Fruit fly (Drosophila melanogaster): ENCODE results near the gene CG7564.
A peak's percentile ranks its signal among the peaks of the same experiment; 100 is the strongest.

Gene CG7564

DNA sequence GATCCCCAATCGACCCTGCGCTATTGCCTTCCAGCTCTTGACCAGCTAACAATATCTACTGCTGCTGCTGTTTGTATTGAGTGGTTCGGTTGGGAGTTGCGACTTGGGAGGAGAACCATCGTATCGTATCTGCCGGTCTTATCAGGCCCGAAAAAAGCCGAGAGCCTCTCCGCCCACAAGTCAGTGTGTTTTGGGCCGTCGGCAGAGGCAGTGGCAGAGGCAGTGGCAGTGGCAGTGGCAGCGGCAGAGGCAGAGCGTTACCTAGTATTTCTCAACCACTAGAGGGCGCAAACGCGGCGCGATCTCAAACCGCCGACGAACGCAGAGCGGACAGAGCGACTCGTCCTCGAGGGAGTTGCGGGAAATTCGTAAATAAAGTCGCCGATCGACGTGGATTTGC, 44.0 kb upstream of the CG7564 start, which contains the start of gene SecCl:
TSS of gene SecCl (plus strand) at position 18 of the 400 bp plus-strand sequence.
- TF ChIP-seq tai (GFP tag; optimal IDR thresholded peaks at IDR 0.05) (no peak), woc (GFP tag; optimal IDR thresholded peaks at IDR 0.05) (no peak), Hr78 (GFP tag; optimal IDR thresholded peaks at IDR 0.05) (no peak), jim (GFP tag; optimal IDR thresholded peaks at IDR 0.05) (no peak), sv (GFP tag; optimal IDR thresholded peaks at IDR 0.05) (no peak), Sp1 (GFP tag; optimal IDR thresholded peaks at IDR 0.05) (no peak), h (GFP tag; optimal IDR thresholded peaks at IDR 0.05) (no peak)

DNA sequence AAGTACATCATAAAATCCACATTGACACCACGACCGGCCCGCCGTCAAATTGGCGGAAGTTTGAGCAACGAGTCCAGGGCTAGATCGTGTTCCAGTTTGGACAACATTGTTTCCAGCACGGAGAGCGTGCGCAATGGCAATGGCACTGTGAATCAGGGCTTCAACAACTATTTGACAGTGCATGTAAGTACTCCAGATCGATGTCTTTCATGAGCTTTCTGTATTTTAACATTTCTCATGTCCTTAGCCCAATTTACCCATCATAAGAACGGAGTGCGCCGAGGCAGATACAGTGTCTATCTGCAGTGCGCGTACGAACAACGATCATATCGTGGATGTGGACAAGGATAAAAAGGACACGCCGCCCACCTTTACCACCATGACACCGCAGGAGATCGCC, 40.2 kb upstream of the CG7564 start:
- TF ChIP-seq N (GFP tag; optimal IDR thresholded peaks at IDR 0.05), result no peak
- TF ChIP-seq woc (GFP tag; optimal IDR thresholded peaks at IDR 0.05), result no peak
- TF ChIP-seq brk (GFP tag; optimal IDR thresholded peaks at IDR 0.05), result no peak
- no peak for TF ChIP-seq CG9705 (GFP tag; optimal IDR thresholded peaks at IDR 0.05)
- no peak for TF ChIP-seq Rel (GFP tag; optimal IDR thresholded peaks at IDR 0.05)
- no peak for TF ChIP-seq Rel (tag; optimal IDR thresholded peaks at IDR 0.05)

DNA sequence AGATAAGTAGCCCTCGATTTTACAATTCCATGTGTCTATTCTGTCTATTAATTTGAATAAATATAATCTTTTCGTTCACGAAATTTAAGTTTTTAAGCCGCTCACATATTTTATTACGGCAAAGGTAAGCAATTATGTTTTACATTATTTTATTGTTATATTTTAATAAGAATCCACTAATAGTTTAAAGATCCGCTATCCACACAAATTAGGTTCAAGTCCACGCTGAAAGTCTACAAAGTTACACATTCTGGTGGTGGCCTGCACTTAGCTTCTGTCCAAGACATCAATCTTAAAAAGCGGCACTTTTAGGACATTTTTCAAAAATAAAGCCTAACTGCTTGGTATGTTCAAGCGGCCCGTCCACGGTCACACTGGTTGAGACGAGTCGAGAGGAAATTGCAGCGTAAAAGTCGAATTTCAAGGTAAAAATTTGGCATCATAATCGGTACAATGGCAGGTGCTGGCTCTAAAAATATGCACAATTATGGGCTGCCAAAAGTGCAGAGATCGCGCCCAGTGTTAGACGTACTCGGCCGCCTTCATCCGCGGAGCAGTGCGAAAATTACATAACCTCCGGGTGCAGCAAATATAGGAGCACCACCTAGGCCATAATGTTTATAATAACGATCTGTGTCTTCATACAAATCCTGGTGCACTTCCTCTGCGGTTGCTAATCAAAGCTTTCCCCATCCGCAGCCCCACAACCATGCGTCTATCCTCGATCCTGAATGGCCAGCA, 39.2 kb upstream of the CG7564 start, which contains the start of the genes UQCR-Q and CG46525:
TSS of gene UQCR-Q (plus strand) at position 51 of the 741 bp plus-strand sequence.
TSS of gene CG46525 (plus strand) at position 510 of the 741 bp plus-strand sequence.
- TF ChIP-seq psq (GFP tag; optimal IDR thresholded peaks at IDR 0.05), result no peak
- no peak for TF ChIP-seq Mio (GFP tag; optimal IDR thresholded peaks at IDR 0.05)
- peak; percentile 4 for TF ChIP-seq Dif (GFP tag; optimal IDR thresholded peaks at IDR 0.05; ENCODE audit: partially characterized antibody)
- TF ChIP-seq lola (GFP tag; optimal IDR thresholded peaks at IDR 0.05), result no peak
- peak; percentile 50 for TF ChIP-seq Myc (optimal IDR thresholded peaks at IDR 0.05)
- TF ChIP-seq Rel (GFP tag; optimal IDR thresholded peaks at IDR 0.05), result no peak
- TF ChIP-seq Rel (tag; optimal IDR thresholded peaks at IDR 0.05), result peak; percentile 27
- no peak for TF ChIP-seq jim (GFP tag; optimal IDR thresholded peaks at IDR 0.05)
- no peak for TF ChIP-seq tai (GFP tag; optimal IDR thresholded peaks at IDR 0.05)
- no peak for TF ChIP-seq Abd-B (GFP tag; optimal IDR thresholded peaks at IDR 0.05)
- peak; percentile 12 for TF ChIP-seq h (GFP tag; optimal IDR thresholded peaks at IDR 0.05)
- TF ChIP-seq fru (GFP tag; optimal IDR thresholded peaks at IDR 0.05), result no peak
- TF ChIP-seq rgr (GFP tag; optimal IDR thresholded peaks at IDR 0.05), result no peak
- no peak for TF ChIP-seq br (GFP tag; optimal IDR thresholded peaks at IDR 0.05)
- peak; percentile 13 for TF ChIP-seq brk (GFP tag; optimal IDR thresholded peaks at IDR 0.05)
- TF ChIP-seq dl (GFP tag; optimal IDR thresholded peaks at IDR 0.05; ENCODE audit: insufficient read depth in 1 of 2, partially characterized antibody in 2 of 2), result no peak

DNA sequence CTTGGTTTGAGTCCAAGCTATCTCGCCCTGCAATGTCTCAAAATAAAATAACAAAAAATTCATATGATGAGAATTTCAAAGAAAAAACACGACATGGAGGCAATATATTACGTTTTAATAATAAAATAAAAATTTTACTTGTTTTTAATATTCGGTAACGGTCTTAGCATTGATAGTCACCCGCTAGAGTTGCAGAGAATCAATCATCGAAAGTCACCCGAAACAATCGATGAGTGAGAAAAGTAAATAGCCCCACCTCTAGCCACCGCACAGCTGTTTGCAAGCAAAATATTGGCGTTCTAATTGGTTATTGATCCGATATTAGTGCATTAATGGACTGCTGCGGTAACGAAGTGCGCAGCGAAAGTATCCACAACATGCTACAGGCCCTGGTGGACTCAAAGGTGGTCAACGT, 38.1 kb upstream of the CG7564 start, which contains the start of gene CG34250:
TSS of gene CG34250 (plus strand) at position 244 of the 415 bp plus-strand sequence.
- no peak for TF ChIP-seq dl (GFP tag; optimal IDR thresholded peaks at IDR 0.05; ENCODE audit: insufficient read depth in 1 of 2, partially characterized antibody in 2 of 2)
- no peak for TF ChIP-seq CG32264 (GFP tag; optimal IDR thresholded peaks at IDR 0.05)
- peak; percentile 72 for TF ChIP-seq brk (GFP tag; optimal IDR thresholded peaks at IDR 0.05)
- TF ChIP-seq jim (GFP tag; optimal IDR thresholded peaks at IDR 0.05), result no peak
- no peak for TF ChIP-seq Abd-B (GFP tag; optimal IDR thresholded peaks at IDR 0.05)
- peak; percentile 37 for TF ChIP-seq rgr (GFP tag; optimal IDR thresholded peaks at IDR 0.05)
- peak; percentile 67 for TF ChIP-seq dsf (GFP tag; optimal IDR thresholded peaks at IDR 0.05; ENCODE audit: borderline replicate concordance)
- TF ChIP-seq Sp1 (GFP tag; optimal IDR thresholded peaks at IDR 0.05), result peak; percentile 19
- peak; percentile 29 for TF ChIP-seq psq (GFP tag; optimal IDR thresholded peaks at IDR 0.05)
- TF ChIP-seq CrebA (GFP tag; optimal IDR thresholded peaks at IDR 0.05; ENCODE audit: borderline replicate concordance), result no peak
- TF ChIP-seq woc (GFP tag; optimal IDR thresholded peaks at IDR 0.05), result no peak
- no peak for TF ChIP-seq sv (GFP tag; optimal IDR thresholded peaks at IDR 0.05)
- TF ChIP-seq br (GFP tag; optimal IDR thresholded peaks at IDR 0.05), result peak; percentile 14
- no peak for TF ChIP-seq Hr78 (GFP tag; optimal IDR thresholded peaks at IDR 0.05)
- peak; percentile 68 for TF ChIP-seq Jra (GFP tag; optimal IDR thresholded peaks at IDR 0.05)
- no peak for TF ChIP-seq Rel (GFP tag; optimal IDR thresholded peaks at IDR 0.05)
- TF ChIP-seq Rel (tag; optimal IDR thresholded peaks at IDR 0.05), result peak; percentile 7
- peak; percentile 24 for TF ChIP-seq fru (GFP tag; optimal IDR thresholded peaks at IDR 0.05)
- TF ChIP-seq h (GFP tag; optimal IDR thresholded peaks at IDR 0.05), result peak; percentile 62
- no peak for TF ChIP-seq Dfd (GFP tag; optimal IDR thresholded peaks at IDR 0.05)
- no peak for TF ChIP-seq Mio (GFP tag; optimal IDR thresholded peaks at IDR 0.05)
- no peak for TF ChIP-seq usp (GFP tag; optimal IDR thresholded peaks at IDR 0.05)
- TF ChIP-seq tai (GFP tag; optimal IDR thresholded peaks at IDR 0.05), result peak; percentile 64
- no peak for TF ChIP-seq pan (optimal IDR thresholded peaks at IDR 0.05)
- no peak for TF ChIP-seq lola (GFP tag; optimal IDR thresholded peaks at IDR 0.05)
- TF ChIP-seq foxo (GFP tag; optimal IDR thresholded peaks at IDR 0.05), result peak in 1 of 2 experiments; percentile 52
- no peak for TF ChIP-seq Dif (GFP tag; optimal IDR thresholded peaks at IDR 0.05; ENCODE audit: partially characterized antibody)
- TF ChIP-seq dmrt93B (GFP tag; optimal IDR thresholded peaks at IDR 0.05), result no peak
- no peak for TF ChIP-seq GATAd (GFP tag; optimal IDR thresholded peaks at IDR 0.05)
- peak; percentile 30 for TF ChIP-seq OdsH (GFP tag; optimal IDR thresholded peaks at IDR 0.05)
- TF ChIP-seq Hr83 (GFP tag; optimal IDR thresholded peaks at IDR 0.05; ENCODE audit: poor library complexity, severe bottlenecking), result peak; percentile 13
- TF ChIP-seq Myc (optimal IDR thresholded peaks at IDR 0.05), result peak; percentile 11
- peak; percentile 40 for TF ChIP-seq HLH106 (tag; optimal IDR thresholded peaks at IDR 0.05)
- no peak for TF ChIP-seq CG9705 (GFP tag; optimal IDR thresholded peaks at IDR 0.05)
- peak; percentile 59 for TF ChIP-seq Hnf4 (GFP tag; optimal IDR thresholded peaks at IDR 0.05)
- no peak for TF ChIP-seq Vsx2 (GFP tag; optimal IDR thresholded peaks at IDR 0.05; ENCODE audit: partially characterized antibody)
- no peak for TF ChIP-seq N (GFP tag; optimal IDR thresholded peaks at IDR 0.05)
- TF ChIP-seq sage (GFP tag; optimal IDR thresholded peaks at IDR 0.05), result peak; percentile 50
